Worm (Caenorhabditis elegans): ENCODE measurements around the gene iff-1.

DNA sequence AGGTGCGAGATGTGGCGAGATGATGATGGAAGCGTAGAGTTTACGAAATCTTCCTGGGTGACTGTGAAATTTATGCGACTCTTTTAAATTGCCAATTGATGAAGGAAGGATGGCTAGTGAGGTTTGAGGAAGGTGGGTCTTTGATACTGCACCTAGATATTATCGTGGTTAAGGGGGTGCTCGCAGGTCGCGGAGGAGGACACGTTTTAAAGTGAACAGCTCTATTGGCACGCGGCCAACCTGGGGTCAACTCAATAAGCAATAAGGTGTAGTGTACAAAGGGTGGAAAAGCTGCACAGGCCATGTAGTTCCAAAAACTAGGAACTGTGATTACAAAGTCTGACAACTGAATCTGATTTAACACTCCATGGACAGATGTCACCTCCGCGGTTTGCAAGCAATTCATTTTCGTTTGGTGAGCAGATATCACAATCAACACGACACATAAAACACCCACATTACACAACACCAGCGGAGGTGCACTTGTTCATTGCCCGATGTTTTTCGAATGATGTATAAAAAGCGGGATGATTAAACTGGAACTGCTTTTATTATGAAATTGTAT lies 1.6 kb downstream of the iff-1 start:
- TF ChIP-seq nhr-25 (tag; optimal IDR thresholded peaks at IDR 0.05) (no peak), mml-1 (tag; optimal IDR thresholded peaks at IDR 0.05) (no peak), lin-39 (tag; optimal IDR thresholded peaks at IDR 0.05) (no peak), nhr-77 (tag; optimal IDR thresholded peaks at IDR 0.05) (no peak), elt-3 (tag; optimal IDR thresholded peaks at IDR 0.05) (no peak), nhr-237 (tag; optimal IDR thresholded peaks at IDR 0.05) (no peak), pqm-1 (tag; optimal IDR thresholded peaks at IDR 0.05) (no peak), unc-62 (GFP tag; optimal IDR thresholded peaks at IDR 0.05) (no peak)

All from whole organism, L3 larva.